Worm (Caenorhabditis elegans) whole organism, L4 larva: ENCODE data around the gene Y67D8B.2.

Source experiments
- D1046.2 ChIP-seq: fragments of 200-800 bp; sonication (Bioruptor generic); IDR thresholded peaks from 2 replicates; pipeline ENCODE4 v1.3.6; 2022; ENCODE audit warnings: missing genetic modification characterization, missing compliant biosample characterization
- F49E8.2 ChIP-seq: sonication (generic microtip); optimal IDR thresholded peaks from 2 replicates; lab custom pipeline; 2016; ENCODE audit warnings: missing compliant biosample characterization, mild to moderate bottlenecking, missing genetic modification characterization, borderline replicate concordance
- R02D3.7 ChIP-seq: fragments of 150-350 bp; sonication (generic microtip); optimal IDR thresholded peaks from 3 replicates; lab custom pipeline; 2014; ENCODE audit warnings: missing biosample characterization, missing genetic modification characterization
- T20F7.1 ChIP-seq: fragments of 200-800 bp; sonication (Bioruptor generic); optimal IDR thresholded peaks from 2 replicates; lab custom pipeline; 2018; ENCODE audit warnings: mild to moderate bottlenecking, missing genetic modification characterization, missing compliant biosample characterization
- Y5F2A.4 ChIP-seq: fragments of 200-800 bp; sonication (Bioruptor generic); optimal IDR thresholded peaks from 2 replicates; lab custom pipeline; 2018; ENCODE audit warnings: mild to moderate bottlenecking, missing genetic modification characterization, missing compliant biosample characterization
- ZK337.2 ChIP-seq: fragments of 200-800 bp; sonication (Bioruptor generic); IDR thresholded peaks from 2 replicates; pipeline ENCODE4 v1.3.6; 2022; ENCODE audit warnings: missing genetic modification reagents, missing genetic modification characterization, missing compliant biosample characterization
- aha-1 ChIP-seq: fragments of 150-350 bp; peaks from one replicate; lab custom pipeline; 2014; ENCODE audit warnings: missing biosample characterization, missing genetic modification characterization
- aly-2 ChIP-seq: sonication (generic microtip); optimal IDR thresholded peaks from 2 replicates; lab custom pipeline; 2018; ENCODE audit warnings: missing biosample characterization, missing genetic modification characterization
- ama-1 ChIP-seq: fragments of 150-350 bp; optimal IDR thresholded peaks from 2 replicates; lab custom pipeline; 2014; ENCODE audit warnings: inconsistent platforms, mixed read lengths
- arid-1 ChIP-seq: fragments of 200-800 bp; sonication (Bioruptor generic); conservative IDR thresholded peaks from 2 replicates; pipeline ENCODE4 v1.3.6; 2022; ENCODE audit warnings: missing genetic modification reagents, missing genetic modification characterization, missing compliant biosample characterization
- attf-4 ChIP-seq: sonication (generic microtip); optimal IDR thresholded peaks from 3 replicates; lab custom pipeline; 2017; ENCODE audit warnings: missing biosample characterization, missing genetic modification characterization
- ceh-28 ChIP-seq: fragments of 150-350 bp; optimal IDR thresholded peaks from 2 replicates; lab custom pipeline; 2014; ENCODE audit warnings: missing biosample characterization, missing genetic modification reagents, missing genetic modification characterization
- ceh-62 ChIP-seq: sonication (generic microtip); optimal IDR thresholded peaks from 2 replicates; lab custom pipeline; 2017; ENCODE audit warnings: missing biosample characterization, missing genetic modification characterization
- ceh-82 ChIP-seq: sonication (generic microtip); optimal IDR thresholded peaks from 2 replicates; lab custom pipeline; 2017; ENCODE audit warnings: missing biosample characterization, missing genetic modification characterization
- ces-1 ChIP-seq: fragments of 150-350 bp; sonication (generic microtip); optimal IDR thresholded peaks from 4 replicates; lab custom pipeline; 2014; ENCODE audit warnings: missing biosample characterization, missing genetic modification reagents, missing genetic modification characterization
- ctbp-1 ChIP-seq: fragments of 200-800 bp; sonication (Bioruptor generic); IDR thresholded peaks from 2 replicates; pipeline ENCODE4 v1.3.6; 2022; ENCODE audit warnings: missing genetic modification reagents, missing genetic modification characterization, missing compliant biosample characterization
- daf-12 ChIP-seq: fragments of 150-350 bp; optimal IDR thresholded peaks from 2 replicates; lab custom pipeline; 2014; ENCODE audit warnings: missing biosample characterization, missing genetic modification reagents, missing genetic modification characterization
- daf-19 ChIP-seq: fragments of 200-800 bp; sonication (Bioruptor generic); conservative IDR thresholded peaks from 2 replicates; pipeline ENCODE4 v1.3.6; 2022; ENCODE audit warnings: missing genetic modification characterization, missing compliant biosample characterization
- daf-8 ChIP-seq: fragments of 200-800 bp; sonication (Bioruptor generic); IDR thresholded peaks from 2 replicates; pipeline ENCODE4 v1.3.6; 2022; ENCODE audit warnings: missing genetic modification characterization, missing compliant biosample characterization
- dmd-8 ChIP-seq: fragments of 200-800 bp; sonication (Bioruptor generic); IDR thresholded peaks from 2 replicates; pipeline ENCODE4 v1.3.6; 2022; ENCODE audit warnings: missing genetic modification characterization, missing compliant biosample characterization
- duxl-1 ChIP-seq: sonication (generic microtip); optimal IDR thresholded peaks from 2 replicates; lab custom pipeline; 2016; ENCODE audit warnings: mild to moderate bottlenecking, missing genetic modification characterization, moderate library complexity, missing compliant biosample characterization; ENCODE audit not compliant: poor library complexity
- egl-27 ChIP-seq: sonication (generic microtip); optimal IDR thresholded peaks from 3 replicates; lab custom pipeline; 2017; ENCODE audit warnings: missing biosample characterization, missing genetic modification reagents, missing genetic modification characterization
- egl-43 ChIP-seq: fragments of 200-800 bp; sonication (Bioruptor generic); IDR thresholded peaks from 2 replicates; pipeline ENCODE4 v1.3.6; 2022; ENCODE audit warnings: missing genetic modification reagents, missing genetic modification characterization, missing compliant biosample characterization
- fkh-10 ChIP-seq: fragments of 150-350 bp; optimal IDR thresholded peaks from 2 replicates; lab custom pipeline; 2014; ENCODE audit warnings: missing biosample characterization, missing genetic modification reagents, missing genetic modification characterization
- gei-8 ChIP-seq: fragments of 200-800 bp; sonication (Bioruptor generic); optimal IDR thresholded peaks from 2 replicates; lab custom pipeline; 2018; ENCODE audit warnings: mild to moderate bottlenecking, missing genetic modification characterization, missing compliant biosample characterization
- hif-1 ChIP-seq, 2 experiments: sonication (generic microtip); optimal IDR thresholded peaks; 2 replicates each; lab custom pipeline; 2016 to 2017; ENCODE audit warnings: missing compliant biosample characterization in 2 of 2, missing genetic modification characterization in 2 of 2, missing genetic modification reagents in 2 of 2, missing genotype in 2 of 2, mild to moderate bottlenecking in 1 of 2
- hlh-11 ChIP-seq: fragments of 200-800 bp; sonication (Bioruptor generic); optimal IDR thresholded peaks from 2 replicates; lab custom pipeline; 2018; ENCODE audit warnings: mild to moderate bottlenecking, missing genetic modification characterization, missing compliant biosample characterization
- jun-1 ChIP-seq: fragments of 150-350 bp; optimal IDR thresholded peaks from 2 replicates; lab custom pipeline; 2014; ENCODE audit warnings: missing biosample characterization, missing genetic modification reagents, missing genetic modification characterization
- lim-7 ChIP-seq: fragments of 200-800 bp; sonication (Bioruptor generic); IDR thresholded peaks from 2 replicates; pipeline ENCODE4 v1.3.6; 2022; ENCODE audit warnings: missing genetic modification characterization, missing compliant biosample characterization
- lin-15B ChIP-seq: fragments of 150-350 bp; sonication (generic microtip); optimal IDR thresholded peaks from 3 replicates; lab custom pipeline; 2014; ENCODE audit warnings: missing biosample characterization, missing genetic modification characterization
- lin-38 ChIP-seq: fragments of 200-800 bp; sonication (Bioruptor generic); IDR thresholded peaks from 2 replicates; pipeline ENCODE4 v1.3.6; 2022; ENCODE audit warnings: missing genetic modification reagents, missing genetic modification characterization, missing compliant biosample characterization
- lir-3 ChIP-seq: sonication (generic microtip); optimal IDR thresholded peaks from 2 replicates; lab custom pipeline; 2016; ENCODE audit warnings: mild to moderate bottlenecking, missing genetic modification characterization, missing compliant biosample characterization
- mdt-29 ChIP-seq: fragments of 200-800 bp; sonication (Bioruptor generic); IDR thresholded peaks from 2 replicates; pipeline ENCODE4 v1.3.6; 2022; ENCODE audit warnings: missing genetic modification reagents, missing genetic modification characterization, missing compliant biosample characterization
- mep-1 ChIP-seq: fragments of 150-350 bp; sonication (generic microtip); optimal IDR thresholded peaks from 3 replicates; lab custom pipeline; 2014; ENCODE audit warnings: missing biosample characterization, missing genetic modification characterization
- mes-2 ChIP-seq: sonication (generic microtip); optimal IDR thresholded peaks from 2 replicates; lab custom pipeline; 2016; ENCODE audit warnings: missing genotype, mild to moderate bottlenecking, missing genetic modification characterization, missing compliant biosample characterization; ENCODE audit not compliant: poor library complexity, severe bottlenecking
- mxl-2 ChIP-seq: fragments of 200-800 bp; sonication (Bioruptor generic); conservative IDR thresholded peaks from 2 replicates; pipeline ENCODE4 v1.3.6; 2022; ENCODE audit warnings: missing genetic modification reagents, missing genetic modification characterization, missing compliant biosample characterization
- nhr-102 ChIP-seq: sonication (generic microtip); optimal IDR thresholded peaks from 2 replicates; lab custom pipeline; 2016; ENCODE audit warnings: mild to moderate bottlenecking, missing genetic modification characterization, moderate library complexity, missing compliant biosample characterization
- nhr-111 ChIP-seq: fragments of 200-800 bp; sonication (Bioruptor generic); optimal IDR thresholded peaks from 2 replicates; lab custom pipeline; 2018; ENCODE audit warnings: mild to moderate bottlenecking, missing genetic modification characterization, missing compliant biosample characterization
- nhr-237 ChIP-seq: sonication (generic microtip); optimal IDR thresholded peaks from 2 replicates; lab custom pipeline; 2017; ENCODE audit warnings: missing biosample characterization, missing genetic modification characterization
- nhr-48 ChIP-seq: sonication (generic microtip); optimal IDR thresholded peaks from 2 replicates; lab custom pipeline; 2016; ENCODE audit warnings: mild to moderate bottlenecking, missing genetic modification characterization, missing compliant biosample characterization
- nhr-6 ChIP-seq: fragments of 150-350 bp; optimal IDR thresholded peaks from 2 replicates; lab custom pipeline; 2014; ENCODE audit warnings: missing biosample characterization, missing genetic modification characterization
- nhr-76 ChIP-seq: fragments of 150-350 bp; optimal IDR thresholded peaks from 2 replicates; lab custom pipeline; 2014; ENCODE audit warnings: missing biosample characterization, missing genetic modification characterization
- saeg-2 ChIP-seq: fragments of 200-800 bp; sonication (Bioruptor generic); IDR thresholded peaks from 2 replicates; pipeline ENCODE4 v1.3.6; 2022; ENCODE audit warnings: missing genetic modification reagents, missing genetic modification characterization, missing compliant biosample characterization
- set-16 ChIP-seq: fragments of 200-800 bp; sonication (Bioruptor generic); IDR thresholded peaks from 2 replicates; pipeline ENCODE4 v1.3.6; 2022; ENCODE audit warnings: missing genetic modification reagents, missing genetic modification characterization, missing compliant biosample characterization
- skn-1 ChIP-seq: fragments of 150-350 bp; optimal IDR thresholded peaks from 2 replicates; lab custom pipeline; 2014; ENCODE audit warnings: missing biosample characterization, missing genetic modification characterization
- snpc-4 ChIP-seq: fragments of 150-350 bp; optimal IDR thresholded peaks from 2 replicates; lab custom pipeline; 2014; ENCODE audit warnings: missing biosample characterization, missing genetic modification characterization
- unc-130 ChIP-seq: sonication (generic microtip); optimal IDR thresholded peaks from 2 replicates; lab custom pipeline; 2016; ENCODE audit warnings: missing genetic modification reagents, missing genetic modification characterization, missing compliant biosample characterization
- unc-62 ChIP-seq, 3 experiments: fragments of 150-350 bp in 1 of 3; sonication (generic microtip); optimal IDR thresholded peaks in 2 of 3; peaks in 1 of 3; 1 replicate in 1 of 3; 2 replicates in 2 of 3; lab custom pipeline; 2014 to 2017; ENCODE audit warnings: missing biosample characterization in 3 of 3, missing genetic modification characterization in 3 of 3, missing genetic modification reagents in 3 of 3, missing genotype in 1 of 3
- zfp-2 ChIP-seq: sonication (generic microtip); optimal IDR thresholded peaks from 2 replicates; lab custom pipeline; 2016; ENCODE audit warnings: mild to moderate bottlenecking, missing genetic modification characterization, missing compliant biosample characterization
- zip-2 ChIP-seq: fragments of 150-350 bp; optimal IDR thresholded peaks from 2 replicates; lab custom pipeline; 2014; ENCODE audit warnings: missing biosample characterization, missing genetic modification characterization
- ztf-11 ChIP-seq: fragments of 150-350 bp; optimal IDR thresholded peaks from 2 replicates; lab custom pipeline; 2014; ENCODE audit warnings: missing biosample characterization, missing genetic modification characterization

Gene Y67D8B.2

DNA sequence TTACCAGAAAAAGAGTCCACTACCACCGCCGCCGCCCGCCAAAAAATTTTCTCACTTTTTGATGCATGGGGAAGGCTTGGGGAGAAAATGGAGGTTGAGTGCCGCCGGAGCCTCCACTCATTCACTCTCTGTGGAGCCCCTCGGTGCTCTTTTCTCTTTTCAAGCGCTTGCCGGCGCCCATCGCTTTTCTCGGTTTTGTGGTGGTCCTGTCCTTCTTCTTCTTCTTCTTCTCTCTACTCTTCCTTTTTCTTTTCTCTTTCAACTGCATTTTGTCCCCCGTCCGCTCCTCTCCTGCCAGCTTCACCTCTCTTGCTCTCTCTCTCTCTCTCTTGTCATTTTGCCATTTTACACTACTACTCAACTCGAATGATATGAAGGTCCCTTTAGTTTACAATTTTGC is 27.8 kb downstream of the Y67D8B.2 start (continued):
- no peak for TF ChIP-seq ceh-62 (tag; lab: Kevin White, UChicago)
- TF ChIP-seq skn-1 = no peak
- TF ChIP-seq arid-1 = no peak
- TF ChIP-seq D1046.2 (GFP tag; lab: Robert Waterston, UW) = no peak
- no peak for TF ChIP-seq zip-2 (tag; lab: Kevin White, UChicago)
- peak; percentile 71 for TF ChIP-seq aha-1 (tag; lab: Kevin White, UChicago)

ce11 chrIV:3160785-3161184 is 30.6 kb downstream of the Y67D8B.2 start:
- TF ChIP-seq unc-62 (GFP tag; optimal IDR thresholded peaks at IDR 0.05 in 1 of 2; lab: Kevin White, UChicago) (peak in 1 of 2 experiments; percentile 98), unc-62 (tag; optimal IDR thresholded peaks at IDR 0.05; lab: Kevin White, UChicago) (no peak), gei-8 (GFP tag; lab: Kevin White, UChicago) (peak; percentile 2), arid-1 (peak; percentile 71; the same call in 1 of the 2 replicates), nhr-76 (tag; lab: Kevin White, UChicago) (peak; percentile 36), ama-1 (lab: Kevin White, UChicago) (no peak), duxl-1 (tag; lab: Kevin White, UChicago) (peak; percentile 67), ctbp-1 (peak; percentile 56), egl-43 (GFP tag; lab: Robert Waterston, UW) (peak; percentile 77), ztf-11 (no peak), F49E8.2 (tag; lab: Kevin White, UChicago) (no peak), fkh-10 (GFP tag; lab: Kevin White, UChicago) (no peak), hif-1 (tag; optimal IDR thresholded peaks at IDR 0.05; lab: Kevin White, UChicago) (peak in 1 of 2 experiments; percentile 80), daf-19 (no peak), nhr-6 (peak; percentile 88), ces-1 (peak; percentile 21), daf-8 (GFP tag; lab: Robert Waterston, UW) (no peak), set-16 (GFP tag; lab: Robert Waterston, UW) (peak; percentile 42; the same call in 1 of the 2 replicates), ZK337.2 (GFP tag; lab: Robert Waterston, UW) (no peak), unc-130 (no peak), nhr-111 (GFP tag; lab: Kevin White, UChicago) (no peak), mdt-29 (GFP tag; lab: Robert Waterston, UW) (no peak), nhr-237 (tag; lab: Kevin White, UChicago) (no peak), Y5F2A.4 (GFP tag; lab: Kevin White, UChicago) (no peak), mxl-2 (no peak), ceh-82 (tag; lab: Kevin White, UChicago) (no peak), lim-7 (GFP tag; lab: Robert Waterston, UW) (no peak), zfp-2 (tag; lab: Kevin White, UChicago) (peak; percentile 7), egl-27 (tag; lab: Kevin White, UChicago) (no peak), lin-38 (GFP tag; lab: Robert Waterston, UW) (peak; percentile 58), ceh-28 (tag; lab: Kevin White, UChicago) (peak; percentile 91), saeg-2 (GFP tag; lab: Robert Waterston, UW) (no peak), nhr-48 (tag; lab: Kevin White, UChicago) (peak; percentile 63), lin-15B (no peak), hlh-11 (tag; lab: Kevin White, UChicago) (peak; percentile 96), nhr-102 (tag; lab: Kevin White, UChicago) (peak; percentile 30), lir-3 (tag; lab: Kevin White, UChicago) (no peak), mep-1 (peak; percentile 88), mes-2 (tag; lab: Kevin White, UChicago) (peak; percentile 73), T20F7.1 (GFP tag; lab: Kevin White, UChicago) (no peak), daf-12 (tag; lab: Kevin White, UChicago) (no peak), dmd-8 (GFP tag; lab: Robert Waterston, UW) (no peak), R02D3.7 (tag; lab: Kevin White, UChicago) (no peak), attf-4 (tag; lab: Kevin White, UChicago) (no peak), jun-1 (tag; lab: Kevin White, UChicago) (peak; percentile 45), snpc-4 (tag; lab: Kevin White, UChicago) (no peak), aly-2 (no peak)
